Worm (Caenorhabditis elegans) whole organism, L1 larva: Measurements from ENCODE around the gene pud-1.1.
"Not testable (repeated sequence)": the region's sequence is repeated elsewhere in the genome, so short reads cannot be mapped to it uniquely, and the experiment has no call there.

Experiments
- C16A3.4 ChIP-seq: fragments of 150-350 bp; optimal IDR thresholded peaks from 2 replicates; lab custom pipeline; 2014; ENCODE audit warnings: missing biosample characterization, missing genetic modification characterization
- Y116A8C.19 ChIP-seq: sonication (generic microtip); optimal IDR thresholded peaks from 2 replicates; lab custom pipeline; 2016; ENCODE audit warnings: missing compliant biosample characterization, missing genetic modification characterization, borderline replicate concordance
- aha-1 ChIP-seq: fragments of 150-350 bp; optimal IDR thresholded peaks from 2 replicates; lab custom pipeline; 2014; ENCODE audit warnings: missing biosample characterization, missing genetic modification characterization
- ama-1 ChIP-seq: fragments of 150-350 bp; optimal IDR thresholded peaks from 2 replicates; lab custom pipeline; 2014
- ceh-82 ChIP-seq, 3 experiments: fragments of 150-350 bp in 1 of 3; sonication (generic microtip) in 2 of 3; optimal IDR thresholded peaks; 2 replicates each; lab custom pipeline; 2014 to 2017; ENCODE audit warnings: missing biosample characterization in 3 of 3, missing genetic modification characterization in 3 of 3
- dpl-1 ChIP-seq, 3 experiments: fragments of 150-350 bp in 2 of 3; sonication (generic microtip) in 1 of 3; optimal IDR thresholded peaks; 2 replicates each; lab custom pipeline; 2014 to 2017; ENCODE audit warnings: missing biosample characterization in 3 of 3, missing genetic modification characterization in 3 of 3, missing genetic modification reagents in 3 of 3
- efl-1 ChIP-seq, 4 experiments: fragments of 150-350 bp; optimal IDR thresholded peaks in 3 of 4; peaks in 1 of 4; 1 replicate in 1 of 4; 2 replicates in 3 of 4; lab custom pipeline; 2014; ENCODE audit warnings: missing biosample characterization in 2 of 4, missing genetic modification characterization in 2 of 4, missing genetic modification reagents in 2 of 4
- efl-3 ChIP-seq: fragments of 200-800 bp; sonication (Bioruptor generic); optimal IDR thresholded peaks from 2 replicates; lab custom pipeline; 2018; ENCODE audit warnings: mild to moderate bottlenecking, missing genetic modification characterization, missing compliant biosample characterization
- egl-13 ChIP-seq: sonication (generic microtip); optimal IDR thresholded peaks from 2 replicates; lab custom pipeline; 2016; ENCODE audit warnings: missing genotype, missing genetic modification reagents, missing genetic modification characterization, missing compliant biosample characterization
- elt-2 ChIP-seq: sonication (generic microtip); optimal IDR thresholded peaks from 2 replicates; lab custom pipeline; 2016; ENCODE audit warnings: missing genetic modification characterization, mild to moderate bottlenecking, inconsistent platforms, missing compliant biosample characterization, missing genetic modification reagents
- elt-3 ChIP-seq, 6 experiments: fragments of 150-350 bp in 1 of 6; sonication (generic microtip); optimal IDR thresholded peaks; 2 replicates each; lab custom pipeline; 2017 to 2018; ENCODE audit warnings: missing biosample characterization in 6 of 6, missing genetic modification characterization in 6 of 6, inconsistent platforms in 1 of 6
- fkh-8 ChIP-seq: sonication (generic microtip); optimal IDR thresholded peaks from 2 replicates; lab custom pipeline; 2016; ENCODE audit warnings: mild to moderate bottlenecking, missing genetic modification characterization, missing compliant biosample characterization
- grh-1 ChIP-seq: fragments of 200-800 bp; sonication (Bioruptor generic); IDR thresholded peaks from 2 replicates; pipeline ENCODE4 v1.3.6; 2022; ENCODE audit warnings: missing genetic modification reagents, missing genetic modification characterization, missing compliant biosample characterization
- hlh-4 ChIP-seq: sonication (generic microtip); optimal IDR thresholded peaks from 2 replicates; lab custom pipeline; 2016; ENCODE audit warnings: mild to moderate bottlenecking, missing genetic modification characterization, missing compliant biosample characterization
- hpl-2 ChIP-seq: fragments of 150-350 bp; optimal IDR thresholded peaks from 2 replicates; lab custom pipeline; 2014; ENCODE audit warnings: missing biosample characterization, missing genetic modification reagents, missing genetic modification characterization
- irx-1 ChIP-seq: sonication (generic microtip); optimal IDR thresholded peaks from 2 replicates; lab custom pipeline; 2016; ENCODE audit warnings: missing genetic modification characterization, missing compliant biosample characterization
- jun-1 ChIP-seq: fragments of 150-350 bp; optimal IDR thresholded peaks from 2 replicates; lab custom pipeline; 2014; ENCODE audit warnings: missing biosample characterization, missing genetic modification reagents, missing genetic modification characterization
- lin-13 ChIP-seq: fragments of 150-350 bp; optimal IDR thresholded peaks from 2 replicates; lab custom pipeline; 2014; ENCODE audit warnings: missing biosample characterization, missing genetic modification reagents, missing genetic modification characterization
- lin-15B ChIP-seq: fragments of 150-350 bp; sonication (generic microtip); optimal IDR thresholded peaks from 3 replicates; lab custom pipeline; 2014; ENCODE audit warnings: missing biosample characterization, missing genetic modification characterization
- lin-39 ChIP-seq: fragments of 150-350 bp; optimal IDR thresholded peaks from 2 replicates; lab custom pipeline; 2014; ENCODE audit warnings: missing biosample characterization, missing genetic modification reagents, missing genetic modification characterization
- lsy-2 ChIP-seq, 2 experiments: fragments of 150-350 bp; optimal IDR thresholded peaks; 2 replicates each; lab custom pipeline; 2014; ENCODE audit warnings: missing biosample characterization in 2 of 2, missing genetic modification characterization in 2 of 2
- nhr-19 ChIP-seq: fragments of 200-800 bp; sonication (Bioruptor generic); conservative IDR thresholded peaks from 2 replicates; pipeline ENCODE4 v1.3.6; 2022; ENCODE audit warnings: missing genetic modification characterization, missing compliant biosample characterization
- nhr-237 ChIP-seq: fragments of 150-350 bp; optimal IDR thresholded peaks from 2 replicates; lab custom pipeline; 2014; ENCODE audit warnings: missing biosample characterization, missing genetic modification characterization
- nhr-77 ChIP-seq: fragments of 150-350 bp; optimal IDR thresholded peaks from 2 replicates; lab custom pipeline; 2014; ENCODE audit warnings: missing biosample characterization, missing genetic modification characterization
- pag-3 ChIP-seq: sonication (generic microtip); optimal IDR thresholded peaks from 2 replicates; lab custom pipeline; 2017; ENCODE audit warnings: missing genetic modification characterization, mild to moderate bottlenecking, missing compliant biosample characterization, antibody characterized with exemption, borderline replicate concordance; ENCODE audit not compliant: insufficient read depth
- pqm-1 ChIP-seq: sonication (generic microtip); optimal IDR thresholded peaks from 3 replicates; lab custom pipeline; 2017; ENCODE audit warnings: missing biosample characterization, missing genetic modification characterization
- skn-1 ChIP-seq: fragments of 150-350 bp; optimal IDR thresholded peaks from 2 replicates; lab custom pipeline; 2014; ENCODE audit warnings: missing biosample characterization, missing genetic modification characterization
- sup-37 ChIP-seq: fragments of 200-800 bp; sonication (Bioruptor generic); optimal IDR thresholded peaks from 2 replicates; lab custom pipeline; 2018; ENCODE audit warnings: mild to moderate bottlenecking, missing genetic modification characterization, missing compliant biosample characterization
- unc-62 ChIP-seq: fragments of 150-350 bp; optimal IDR thresholded peaks from 2 replicates; lab custom pipeline; 2014; ENCODE audit warnings: missing biosample characterization, missing genetic modification reagents, missing genetic modification characterization
- vab-15 ChIP-seq: sonication (generic microtip); optimal IDR thresholded peaks from 2 replicates; lab custom pipeline; 2017; ENCODE audit warnings: missing genotype, mild to moderate bottlenecking, missing genetic modification characterization, missing compliant biosample characterization
- zip-4 ChIP-seq: fragments of 200-800 bp; sonication (Bioruptor generic); optimal IDR thresholded peaks from 2 replicates; lab custom pipeline; 2018; ENCODE audit warnings: mild to moderate bottlenecking, missing genetic modification characterization, moderate library complexity, missing compliant biosample characterization

The pud-1.1 gene

DNA sequence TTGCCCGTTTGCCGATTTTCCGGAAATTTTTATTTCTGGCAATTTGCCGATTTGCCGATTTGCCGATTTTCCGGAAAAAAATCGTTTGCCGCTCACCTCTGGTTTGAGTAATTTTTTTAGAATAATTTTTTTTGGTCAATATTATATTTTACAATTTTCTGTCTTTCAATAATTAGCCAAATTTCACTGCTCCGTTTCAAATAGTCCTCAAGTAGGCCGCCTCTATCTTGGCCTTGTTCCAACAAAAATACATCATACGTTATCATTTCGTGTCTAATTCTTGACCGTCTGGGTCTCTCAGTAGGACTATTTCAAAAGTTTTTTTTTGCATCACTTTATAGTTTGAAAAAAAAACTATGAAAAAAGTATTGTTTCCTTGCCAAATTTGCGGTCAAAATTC, 38.0 kb upstream of the pud-1.1 start, which contains the start of gene nhr-115:
Gene nhr-115, plus strand, starts transcription at position 301 of the 400 bp plus-strand sequence.
- TF ChIP-seq pag-3 (tag; lab: Kevin White, UChicago) (no peak), lin-15B (tag; lab: Kevin White, UChicago) (no peak), lin-13 (no peak), egl-13 (tag; lab: Kevin White, UChicago) (no peak)

DNA sequence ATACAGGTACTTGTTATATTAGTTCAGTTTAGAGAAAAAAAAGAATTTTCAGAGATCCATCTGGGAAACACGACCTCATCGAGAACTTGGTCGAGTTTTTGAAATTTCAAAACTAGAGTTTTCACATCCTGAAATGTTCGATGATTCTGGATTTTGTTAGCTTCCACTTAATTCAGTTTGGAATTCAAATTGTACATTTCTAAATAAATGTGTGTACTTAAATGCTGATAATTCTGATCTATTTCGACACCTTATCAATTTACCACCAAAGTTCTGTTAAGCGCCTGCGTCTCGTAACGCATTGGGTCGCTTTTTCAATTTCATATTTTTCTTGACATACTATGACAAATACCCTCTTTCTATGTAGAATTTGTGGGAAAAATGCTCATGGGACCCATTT, 35.7 kb upstream of the pud-1.1 start, which contains the start of gene nhr-226:
Gene nhr-226, plus strand, starts transcription at position 301 of the 400 bp plus-strand sequence.
- no peak for TF ChIP-seq elt-2 (tag; lab: Kevin White, UChicago)
- no peak for TF ChIP-seq ama-1 (lab: Kevin White, UChicago)
- no peak for TF ChIP-seq nhr-19 (GFP tag; lab: Robert Waterston, UW)
- no peak for TF ChIP-seq efl-3 (GFP tag; lab: Kevin White, UChicago)
- no peak for TF ChIP-seq nhr-237 (tag; lab: Kevin White, UChicago)
- no peak for TF ChIP-seq unc-62 (GFP tag; lab: Kevin White, UChicago)
- no peak for TF ChIP-seq dpl-1 (GFP tag; optimal IDR thresholded peaks at IDR 0.05; lab: Kevin White, UChicago)
- TF ChIP-seq jun-1 (tag; lab: Kevin White, UChicago) = no peak
- TF ChIP-seq lin-39 = no peak
- no peak for TF ChIP-seq vab-15 (tag; lab: Kevin White, UChicago)
- no peak for TF ChIP-seq elt-3 (tag; optimal IDR thresholded peaks at IDR 0.05; lab: Kevin White, UChicago)

DNA sequence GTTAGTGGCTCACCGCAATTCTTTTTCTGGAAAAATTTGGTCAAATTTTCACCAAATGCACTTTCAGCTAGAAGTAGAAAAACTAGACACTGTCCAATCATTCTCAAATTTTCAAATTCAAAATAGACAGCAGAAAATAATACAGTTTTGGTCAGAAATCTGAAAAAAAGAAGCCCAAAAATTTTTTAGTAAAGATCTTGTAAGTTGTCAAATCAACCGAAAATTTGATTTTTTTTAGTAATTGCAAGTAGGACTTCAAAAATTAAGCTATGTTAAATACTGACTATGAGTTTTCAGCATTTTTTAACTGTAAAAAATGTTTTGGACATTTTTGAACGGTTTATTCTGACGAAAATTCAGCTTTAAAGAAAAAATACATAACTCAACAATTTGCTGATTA, 29.3 kb upstream of the pud-1.1 start, which contains the start of gene Y19D10B.8:
Gene Y19D10B.8, minus strand, starts transcription at position 101 of the 400 bp plus-strand sequence.
- TF ChIP-seq hpl-2 = no peak
- TF ChIP-seq irx-1 (tag; lab: Kevin White, UChicago) = no peak
- TF ChIP-seq elt-2 (tag; lab: Kevin White, UChicago) = no peak
- no peak for TF ChIP-seq Y116A8C.19 (tag; lab: Kevin White, UChicago)
- no peak for TF ChIP-seq nhr-77
- no peak for TF ChIP-seq skn-1 (tag; lab: Kevin White, UChicago)
- no peak for TF ChIP-seq efl-3 (GFP tag; lab: Kevin White, UChicago)

DNA sequence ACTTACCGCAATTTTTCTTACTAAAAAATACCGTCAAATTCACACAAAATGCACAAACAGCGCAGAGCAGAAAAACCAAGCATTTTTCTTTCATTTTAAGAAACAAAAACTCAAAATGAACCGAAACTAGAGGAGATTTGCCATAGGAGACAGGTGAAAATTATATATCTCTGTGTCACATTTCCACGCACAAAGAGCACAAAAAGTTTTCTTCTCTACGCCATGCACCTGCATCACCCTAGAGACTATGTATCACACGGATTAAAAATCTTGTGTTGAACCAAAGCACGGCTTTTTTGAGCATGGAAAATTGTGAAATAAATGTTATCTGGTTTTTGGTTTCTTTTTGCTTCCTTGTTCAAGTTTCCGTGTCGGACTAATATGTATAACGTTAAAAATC, 26.5 kb upstream of the pud-1.1 start, which contains the start of gene irld-15:
Gene irld-15, minus strand, starts transcription at position 101 of the 400 bp plus-strand sequence.
- TF ChIP-seq nhr-19 (GFP tag; lab: Robert Waterston, UW) (no peak), fkh-8 (tag; lab: Kevin White, UChicago) (peak; percentile 1)

DNA sequence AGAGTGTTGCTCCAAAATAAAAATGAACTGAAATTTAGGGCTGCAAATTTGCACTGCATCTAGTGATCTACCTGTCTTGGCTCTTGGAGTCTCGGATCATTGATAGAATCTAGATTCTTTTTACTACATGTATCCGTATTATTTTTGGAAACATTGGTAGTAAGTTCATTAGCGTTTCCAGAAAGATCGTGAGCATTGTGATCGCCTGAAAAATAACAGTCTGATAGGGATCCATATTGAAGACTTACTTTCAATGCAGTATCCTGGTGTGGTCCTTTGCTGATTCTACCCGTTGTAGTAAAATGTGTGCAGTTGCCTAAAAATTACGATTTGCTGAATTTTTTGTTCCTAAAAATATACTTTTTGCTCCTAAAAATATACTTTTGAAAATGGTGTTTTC, 23.8 kb upstream of the pud-1.1 start:
- TF ChIP-seq C16A3.4 (tag; lab: Kevin White, UChicago) = no peak
- TF ChIP-seq efl-1 (optimal IDR thresholded peaks at IDR 0.05; lab: Kevin White, UChicago) = no peak
- TF ChIP-seq efl-1 (GFP tag; optimal IDR thresholded peaks at IDR 0.05 in 1 of 2; lab: Kevin White, UChicago) = peak in 1 of 2 experiments; percentile 91

DNA sequence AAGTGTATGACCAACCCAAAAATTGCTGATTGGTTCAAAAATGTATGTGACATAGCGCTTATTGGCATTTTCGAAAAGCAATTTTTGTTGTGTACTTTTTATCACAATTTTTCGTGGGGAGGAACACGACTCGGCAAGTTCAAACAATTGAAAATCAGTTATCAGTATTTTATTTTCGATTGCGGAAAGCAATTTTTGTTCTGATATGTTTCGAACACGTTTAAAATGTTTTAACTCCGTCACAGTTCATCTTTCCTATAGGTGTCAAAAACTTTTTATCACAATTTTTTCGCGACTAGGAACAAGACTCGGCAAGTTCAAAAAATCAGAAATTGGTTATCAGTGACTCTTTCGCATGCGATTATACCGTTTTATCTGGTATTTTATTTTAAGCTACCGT, 22.0 kb upstream of the pud-1.1 start:
- TF ChIP-seq zip-4 (no peak), lsy-2 (tag; optimal IDR thresholded peaks at IDR 0.05; lab: Kevin White, UChicago) (no peak), ceh-82 (tag; optimal IDR thresholded peaks at IDR 0.05; lab: Kevin White, UChicago) (no peak), hlh-4 (no peak), skn-1 (tag; lab: Kevin White, UChicago) (no peak), elt-2 (tag; lab: Kevin White, UChicago) (peak; percentile 29), aha-1 (tag; lab: Kevin White, UChicago) (no peak)

DNA sequence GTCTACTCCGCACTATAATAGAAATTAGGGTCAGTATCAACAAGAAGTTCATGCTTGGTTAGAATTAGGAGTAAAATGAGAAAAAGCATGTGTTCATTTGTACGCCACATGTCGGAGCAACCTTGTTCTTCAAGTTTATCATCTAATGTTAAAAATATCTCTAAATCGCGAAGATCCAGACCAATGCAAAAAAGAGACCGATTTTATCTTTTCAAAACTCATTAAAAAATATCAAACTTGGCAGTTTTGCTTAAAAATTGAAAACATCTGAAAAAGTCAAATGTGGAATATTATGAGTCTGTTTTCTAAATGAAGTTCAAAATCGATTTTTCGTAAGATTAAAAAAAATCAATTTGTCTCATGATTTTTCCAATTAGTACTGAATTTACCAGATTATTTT, 9.2 kb upstream of the pud-1.1 start, which contains the start of gene Y19D10B.6:
Gene Y19D10B.6, minus strand, starts transcription at position 101 of the 400 bp plus-strand sequence.
- TF ChIP-seq sup-37; pqm-1; grh-1 (GFP tag; lab: Robert Waterston, UW): not testable (repeated sequence)
